Fruit fly (Drosophila melanogaster): ENCODE data around the gene CG13445.

The CG13445 gene

dm6 chr3L:15825493-15826209 lies 16.4 kb downstream of the CG13445 start (continued):
- TF ChIP-seq CG1603 (tag; optimal IDR thresholded peaks at IDR 0.05) (no peak), toy (GFP tag; IDR thresholded peaks at IDR 0.05) (no peak), CG11398 (GFP tag; optimal IDR thresholded peaks at IDR 0.05) (no peak), CG32767 (GFP tag; IDR thresholded peaks at IDR 0.05) (0 out of 2 replicates have a peak, but pooled peaks have one; percentile 48), CG3281 (GFP tag; optimal IDR thresholded peaks at IDR 0.05) (peak; percentile 59), Aef1 (GFP tag; IDR thresholded peaks at IDR 0.05) (peak; percentile 73), CG30431 (GFP tag; optimal IDR thresholded peaks at IDR 0.05) (no peak), Lhr (GFP tag; optimal IDR thresholded peaks at IDR 0.05) (no peak), CG8478 (optimal IDR thresholded peaks at IDR 0.05) (peak; percentile 89), cg (GFP tag; optimal IDR thresholded peaks at IDR 0.05) (peak; percentile 99), nerfin-1 (tag; optimal IDR thresholded peaks at IDR 0.05) (peak; percentile 46), amos (GFP tag; IDR thresholded peaks at IDR 0.05; ENCODE audit: partially characterized antibody) (no peak; the same call in 1 of the 2 replicates), esg (GFP tag; conservative IDR thresholded peaks at IDR 0.05) (no peak), br (optimal IDR thresholded peaks at IDR 0.05) (no peak), CG12391 (tag; optimal IDR thresholded peaks at IDR 0.05) (peak; percentile 32), CG13287 (GFP tag; IDR thresholded peaks at IDR 0.05; ENCODE audit: partially characterized antibody) (no peak; the same call in 1 of the 2 replicates), knrl (GFP tag; IDR thresholded peaks at IDR 0.05; ENCODE audit: partially characterized antibody) (no peak), crol (GFP tag; IDR thresholded peaks at IDR 0.05) (no peak), E2f1 (GFP tag; IDR thresholded peaks at IDR 0.05) (no peak), trh (GFP tag; optimal IDR thresholded peaks at IDR 0.05) (no peak), sna (GFP tag; IDR thresholded peaks at IDR 0.05; ENCODE audit: partially characterized antibody) (no peak), MBD-R2 (GFP tag; IDR thresholded peaks at IDR 0.05) (no peak), fru (optimal IDR thresholded peaks at IDR 0.05) (no peak), CG12299 (tag; optimal IDR thresholded peaks at IDR 0.05) (peak; percentile 43), CG7556 (GFP tag; optimal IDR thresholded peaks at IDR 0.05) (peak; percentile 36), Chrac-16 (GFP tag; optimal IDR thresholded peaks at IDR 0.05) (no peak), psq (GFP tag; optimal IDR thresholded peaks at IDR 0.05) (no peak), TFAM (GFP tag; optimal IDR thresholded peaks at IDR 0.05) (no peak), al (GFP tag; IDR thresholded peaks at IDR 0.05) (no peak), Drgx (GFP tag; IDR thresholded peaks at IDR 0.05) (peak; percentile 58), CG1529 (GFP tag; optimal IDR thresholded peaks at IDR 0.05) (peak; percentile 22), Meics (GFP tag; optimal IDR thresholded peaks at IDR 0.05) (no peak), CG6854 (GFP tag; optimal IDR thresholded peaks at IDR 0.05) (peak; percentile 15), CG15514 (GFP tag; optimal IDR thresholded peaks at IDR 0.05) (peak; percentile 53), CG11504 (tag; optimal IDR thresholded peaks at IDR 0.05) (peak; percentile 22), tll (GFP tag; optimal IDR thresholded peaks at IDR 0.05) (no peak), sd (tag; optimal IDR thresholded peaks at IDR 0.05) (peak; percentile 60), sqz (GFP tag; optimal IDR thresholded peaks at IDR 0.05) (peak; percentile 39), jing (GFP tag; optimal IDR thresholded peaks at IDR 0.05) (no peak), ci (GFP tag; IDR thresholded peaks at IDR 0.05) (no peak), CG18476 (GFP tag; optimal IDR thresholded peaks at IDR 0.05) (no peak), CG9609 (GFP tag; optimal IDR thresholded peaks at IDR 0.05) (no peak), CG6765 (GFP tag; optimal IDR thresholded peaks at IDR 0.05) (peak; percentile 50), PHDP (tag; optimal IDR thresholded peaks at IDR 0.05) (peak; percentile 39), Ets97D (GFP tag; optimal IDR thresholded peaks at IDR 0.05) (no peak), dpn (GFP tag; optimal IDR thresholded peaks at IDR 0.05) (peak in 1 of 2 experiments; percentile 13), Mad (GFP tag; optimal IDR thresholded peaks at IDR 0.05) (no peak), dm (GFP tag; optimal IDR thresholded peaks at IDR 0.05) (no peak), hkb (optimal IDR thresholded peaks at IDR 0.05) (no peak), hkb (GFP tag; IDR thresholded peaks at IDR 0.05) (peak; percentile 57; the same call in 1 of the 2 replicates), Xrp1 (GFP tag; IDR thresholded peaks at IDR 0.05) (peak; percentile 47; the same call in 1 of the 2 replicates)
